Fruit fly (Drosophila melanogaster) Kc167 (cell line): ENCODE measurements around the gene CG15210.

Experiments
- Myc ChIP-seq: fragments of >200 bp; optimal IDR thresholded peaks from 2 replicates; lab custom pipeline; 2017; ENCODE audit warnings: missing external identifiers
- insv ChIP-seq: fragments of >200 bp; optimal IDR thresholded peaks from 3 replicates; lab custom pipeline; 2018; ENCODE audit warnings: missing external identifiers
- psq ChIP-seq: fragments of >200 bp; optimal IDR thresholded peaks from 2 replicates; lab custom pipeline; 2017; ENCODE audit warnings: missing external identifiers
- ttk ChIP-seq: sonication (Bioruptor generic); optimal IDR thresholded peaks from 2 replicates; lab custom pipeline; 2017; ENCODE audit warnings: missing external identifiers

dm6 chrX:10877087-10877935 lies 38.3 kb downstream of the CG15210 start, which contains the start of gene CG1637:
- TF ChIP-seq psq (lab: Kevin White, UChicago): no peak
- no peak for TF ChIP-seq ttk (lab: Kevin White, UChicago)
- no peak for TF ChIP-seq insv (lab: Kevin White, UChicago)
- TF ChIP-seq Myc (lab: Kevin White, UChicago): no peak
